Fruit fly (Drosophila melanogaster): ENCODE measurements around the gene pros.

DNA sequence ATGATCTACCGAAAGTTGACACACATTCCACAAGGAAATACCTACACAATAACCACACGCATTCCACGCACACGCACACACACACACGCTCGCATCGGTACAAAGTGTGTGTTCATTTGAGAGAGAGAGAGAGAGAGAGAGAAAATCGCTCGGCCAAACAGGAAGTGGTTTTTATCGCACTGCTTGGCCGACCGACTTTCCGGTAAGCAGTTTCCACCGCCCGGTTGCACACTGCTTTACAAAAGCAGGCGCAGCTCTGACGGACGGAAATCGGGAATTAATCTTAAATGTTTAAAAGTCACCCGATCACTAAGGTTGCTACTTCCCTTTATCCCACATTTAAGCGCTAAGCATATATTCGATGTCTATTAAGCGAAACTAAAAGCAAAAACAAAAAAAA lies 64.5 kb downstream of the pros start:
- TF ChIP-seq psq (optimal IDR thresholded peaks at IDR 0.05) (no peak), Sin3A (optimal IDR thresholded peaks at IDR 0.05) (no peak)
